Worm (Caenorhabditis elegans): Measurements from ENCODE around the gene srt-20.

ce11 chrV:4315057-4315456, 36.4 kb upstream of the srt-20 start, which contains the start of gene srh-192:
- TF ChIP-seq dao-5 (tag; optimal IDR thresholded peaks at IDR 0.05) (no peak), W03F9.2 (tag; optimal IDR thresholded peaks at IDR 0.05) (no peak), him-1 (tag; optimal IDR thresholded peaks at IDR 0.05) (no peak)

All from whole organism, L4/young adult.